Fruit fly (Drosophila melanogaster): ENCODE results near the gene Mfap1.

- TF ChIP-seq Dll (optimal IDR thresholded peaks at IDR 0.05) (no peak), psq (optimal IDR thresholded peaks at IDR 0.05) (no peak), usp (GFP tag; optimal IDR thresholded peaks at IDR 0.05) (no peak)
Observed at dm6 chr3L:1964099-1964498, 23.2 kb downstream of the Mfap1 start, which contains the start of gene mv.
